Worm (Caenorhabditis elegans) whole organism, young adult: Measurements from ENCODE around the gene fbxb-77.
A peak's percentile ranks its signal among the peaks of the same experiment; 100 is the strongest.

Source experiments
- F10E7.11 ChIP-seq: sonication (generic microtip); optimal IDR thresholded peaks from 2 replicates; lab custom pipeline; 2017; ENCODE audit warnings: mild to moderate bottlenecking, missing genetic modification characterization, moderate library complexity, missing compliant biosample characterization
- F23B12.7 ChIP-seq: sonication (generic microtip); optimal IDR thresholded peaks from 2 replicates; lab custom pipeline; 2017; ENCODE audit warnings: missing genetic modification characterization, mild to moderate bottlenecking, missing compliant biosample characterization, antibody characterized with exemption, moderate library complexity; ENCODE audit not compliant: insufficient read depth
- F55B11.4 ChIP-seq: sonication (generic microtip); optimal IDR thresholded peaks from 2 replicates; lab custom pipeline; 2016; ENCODE audit warnings: missing compliant biosample characterization, missing genetic modification characterization, borderline replicate concordance; ENCODE audit not compliant: insufficient read depth
- T26A5.8 ChIP-seq: sonication (generic microtip); optimal IDR thresholded peaks from 2 replicates; lab custom pipeline; 2016; ENCODE audit warnings: missing genetic modification characterization, missing compliant biosample characterization
- Y53F4B.3 ChIP-seq: fragments of 200-800 bp; sonication (Bioruptor generic); IDR thresholded peaks from 2 replicates; pipeline ENCODE4 v1.3.6; 2022; ENCODE audit warnings: missing genetic modification reagents, missing genetic modification characterization, missing compliant biosample characterization
- Y79H2A.3 ChIP-seq: fragments of 200-800 bp; sonication (Bioruptor generic); conservative IDR thresholded peaks from 2 replicates; pipeline ENCODE4 v1.3.6; 2022; ENCODE audit warnings: missing genetic modification reagents, missing genetic modification characterization, missing compliant biosample characterization
- akir-1 ChIP-seq: fragments of 200-800 bp; sonication (Bioruptor generic); optimal IDR thresholded peaks from 2 replicates; lab custom pipeline; 2018; ENCODE audit warnings: mild to moderate bottlenecking, missing genetic modification characterization, moderate library complexity, missing compliant biosample characterization
- ama-1 ChIP-seq, 3 experiments: fragments of 150-350 bp in 1 of 3; sonication (generic microtip) in 2 of 3; optimal IDR thresholded peaks; 2 replicates each; lab custom pipeline; 2014 to 2018; ENCODE audit warnings: missing biosample characterization in 2 of 3, missing genetic modification characterization in 2 of 3, missing genetic modification reagents in 2 of 3
- athp-1 ChIP-seq: sonication (generic microtip); optimal IDR thresholded peaks from 2 replicates; lab custom pipeline; 2017; ENCODE audit warnings: mild to moderate bottlenecking, missing genetic modification characterization, missing compliant biosample characterization
- attf-3 ChIP-seq: fragments of 200-800 bp; sonication (Bioruptor generic); conservative IDR thresholded peaks from 2 replicates; pipeline ENCODE4 v1.3.6; 2022; ENCODE audit warnings: missing genetic modification reagents, missing genetic modification characterization, missing compliant biosample characterization
- attf-6 ChIP-seq: fragments of 200-800 bp; sonication (Bioruptor generic); IDR thresholded peaks from 2 replicates; pipeline ENCODE4 v1.3.6; 2022; ENCODE audit warnings: missing genetic modification reagents, missing genetic modification characterization, missing compliant biosample characterization
- bed-2 ChIP-seq: fragments of 200-800 bp; sonication (Bioruptor generic); IDR thresholded peaks from 2 replicates; pipeline ENCODE4 v1.3.6; 2022; ENCODE audit warnings: missing genetic modification reagents, missing genetic modification characterization, missing compliant biosample characterization
- ccch-3 ChIP-seq: fragments of 200-800 bp; sonication (Bioruptor generic); optimal IDR thresholded peaks from 2 replicates; lab custom pipeline; 2018; ENCODE audit warnings: mild to moderate bottlenecking, missing genetic modification characterization, missing compliant biosample characterization
- cebp-2 ChIP-seq: fragments of 200-800 bp; sonication (Bioruptor generic); IDR thresholded peaks from 2 replicates; pipeline ENCODE4 v1.3.6; 2022; ENCODE audit warnings: missing genetic modification characterization, missing compliant biosample characterization
- ceh-100 ChIP-seq: fragments of 200-800 bp; sonication (Bioruptor generic); IDR thresholded peaks from 2 replicates; pipeline ENCODE4 v1.3.6; 2022; ENCODE audit warnings: missing genetic modification reagents, missing genetic modification characterization, missing compliant biosample characterization
- ceh-40 ChIP-seq: fragments of 200-800 bp; sonication (Bioruptor generic); IDR thresholded peaks from 2 replicates; pipeline ENCODE4 v1.3.6; 2022; ENCODE audit warnings: missing genetic modification characterization, missing compliant biosample characterization
- ceh-58 ChIP-seq: fragments of 200-800 bp; sonication (Bioruptor generic); IDR thresholded peaks from 2 replicates; pipeline ENCODE4 v1.3.6; 2022; ENCODE audit warnings: missing genetic modification characterization, missing compliant biosample characterization
- ceh-91 ChIP-seq: fragments of 200-800 bp; sonication (Bioruptor generic); IDR thresholded peaks from 2 replicates; pipeline ENCODE4 v1.3.6; 2022; ENCODE audit warnings: missing genetic modification reagents, missing genetic modification characterization, missing compliant biosample characterization
- chd-7 ChIP-seq: sonication (generic microtip); optimal IDR thresholded peaks from 2 replicates; lab custom pipeline; 2016; ENCODE audit warnings: mild to moderate bottlenecking, missing genetic modification characterization, moderate library complexity, missing compliant biosample characterization
- die-1 ChIP-seq: sonication (generic microtip); optimal IDR thresholded peaks from 2 replicates; lab custom pipeline; 2016; ENCODE audit warnings: missing genotype, mild to moderate bottlenecking, missing genetic modification characterization, missing compliant biosample characterization
- dox-1 ChIP-seq: fragments of 200-800 bp; sonication (Bioruptor generic); IDR thresholded peaks from 2 replicates; pipeline ENCODE4 v1.3.6; 2022; ENCODE audit warnings: missing genetic modification reagents, missing genetic modification characterization, missing compliant biosample characterization
- dpl-1 ChIP-seq: fragments of 150-350 bp; optimal IDR thresholded peaks from 2 replicates; lab custom pipeline; 2014; ENCODE audit warnings: missing biosample characterization, missing genetic modification reagents, missing genetic modification characterization
- egl-18 ChIP-seq: fragments of 200-800 bp; sonication (Bioruptor generic); IDR thresholded peaks from 2 replicates; pipeline ENCODE4 v1.3.6; 2022; ENCODE audit warnings: missing genetic modification reagents, missing genetic modification characterization, missing compliant biosample characterization
- ekl-4 ChIP-seq: fragments of 200-800 bp; sonication (Bioruptor generic); IDR thresholded peaks from 2 replicates; pipeline ENCODE4 v1.3.6; 2022; ENCODE audit warnings: missing genetic modification reagents, missing genetic modification characterization, missing compliant biosample characterization
- hlh-12 ChIP-seq: sonication (generic microtip); optimal IDR thresholded peaks from 2 replicates; lab custom pipeline; 2016; ENCODE audit warnings: missing genetic modification characterization, missing compliant biosample characterization
- hmg-1.2 ChIP-seq: fragments of 200-800 bp; sonication (Bioruptor generic); IDR thresholded peaks from 2 replicates; pipeline ENCODE4 v1.3.6; 2022; ENCODE audit warnings: missing genetic modification reagents, missing genetic modification characterization, missing compliant biosample characterization
- hsf-1 ChIP-seq: fragments of 200-800 bp; sonication (Bioruptor generic); IDR thresholded peaks from 2 replicates; pipeline ENCODE4 v1.3.6; 2022; ENCODE audit warnings: missing genetic modification reagents, missing genetic modification characterization, missing compliant biosample characterization
- lag-1 ChIP-seq: fragments of 200-800 bp; sonication (Bioruptor generic); IDR thresholded peaks from 2 replicates; pipeline ENCODE4 v1.3.6; 2022; ENCODE audit warnings: missing genetic modification reagents, missing genetic modification characterization, missing compliant biosample characterization
- let-607 ChIP-seq, 2 experiments: fragments of 200-800 bp in 1 of 2; sonication (Bioruptor generic) in 1 of 2; sonication (generic microtip) in 1 of 2; optimal IDR thresholded peaks; 2 replicates each; lab custom pipeline; 2016 to 2018; ENCODE audit warnings: mild to moderate bottlenecking in 2 of 2, missing compliant biosample characterization in 2 of 2, missing genetic modification characterization in 2 of 2, moderate library complexity in 2 of 2, missing genotype in 1 of 2
- lin-54 ChIP-seq: fragments of 200-800 bp; sonication (Bioruptor generic); optimal IDR thresholded peaks from 2 replicates; lab custom pipeline; 2018; ENCODE audit warnings: mild to moderate bottlenecking, missing genetic modification characterization, missing compliant biosample characterization
- lir-1 ChIP-seq: fragments of 200-800 bp; sonication (Bioruptor generic); conservative IDR thresholded peaks from 2 replicates; pipeline ENCODE4 v1.3.6; 2022; ENCODE audit warnings: missing genetic modification reagents, missing genetic modification characterization, missing compliant biosample characterization
- madf-6 ChIP-seq: fragments of 200-800 bp; sonication (Bioruptor generic); IDR thresholded peaks from 2 replicates; pipeline ENCODE4 v1.3.6; 2022; ENCODE audit warnings: missing genetic modification reagents, missing genetic modification characterization, missing compliant biosample characterization
- mcd-1 ChIP-seq: fragments of 200-800 bp; sonication (Bioruptor generic); IDR thresholded peaks from 2 replicates; pipeline ENCODE4 v1.3.6; 2022; ENCODE audit warnings: missing genetic modification reagents, missing genetic modification characterization, missing compliant biosample characterization
- nhr-179 ChIP-seq: sonication (generic microtip); optimal IDR thresholded peaks from 2 replicates; lab custom pipeline; 2016; ENCODE audit warnings: mild to moderate bottlenecking, missing genetic modification characterization, missing compliant biosample characterization
- nhr-27 ChIP-seq: fragments of 200-800 bp; sonication (Bioruptor generic); optimal IDR thresholded peaks from 2 replicates; lab custom pipeline; 2018; ENCODE audit warnings: mild to moderate bottlenecking, missing genetic modification characterization, moderate library complexity, missing compliant biosample characterization
- nhr-90 ChIP-seq: sonication (generic microtip); optimal IDR thresholded peaks from 2 replicates; lab custom pipeline; 2016; ENCODE audit warnings: missing genotype, mild to moderate bottlenecking, missing genetic modification characterization, missing compliant biosample characterization
- rcor-1 ChIP-seq: fragments of 200-800 bp; sonication (Bioruptor generic); IDR thresholded peaks from 2 replicates; pipeline ENCODE4 v1.3.6; 2022; ENCODE audit warnings: missing genetic modification reagents, missing genetic modification characterization, missing compliant biosample characterization
- rec-8 ChIP-seq, 2 experiments: sonication (generic microtip); optimal IDR thresholded peaks; 2 replicates each; lab custom pipeline; 2016; ENCODE audit warnings: mild to moderate bottlenecking in 2 of 2, missing genetic modification characterization in 2 of 2, missing genetic modification reagents in 2 of 2, missing genotype in 2 of 2, missing biosample characterization in 1 of 2, missing compliant biosample characterization in 1 of 2, moderate library complexity in 1 of 2
- rpc-1 ChIP-seq, 2 experiments: fragments of 150-350 bp in 1 of 2; sonication (generic microtip) in 1 of 2; optimal IDR thresholded peaks; 2 replicates each; lab custom pipeline; 2014 to 2018; ENCODE audit warnings: missing biosample characterization in 1 of 2, missing genetic modification characterization in 1 of 2, missing genetic modification reagents in 1 of 2, missing genotype in 1 of 2
- sdz-38 ChIP-seq: sonication (generic microtip); optimal IDR thresholded peaks from 2 replicates; lab custom pipeline; 2016; ENCODE audit warnings: missing genotype, missing genetic modification characterization, missing compliant biosample characterization
- snpc-1.1 ChIP-seq: sonication (generic microtip); optimal IDR thresholded peaks from 2 replicates; lab custom pipeline; 2017; ENCODE audit warnings: missing genetic modification characterization, mild to moderate bottlenecking, missing compliant biosample characterization, antibody characterized with exemption, moderate library complexity, missing genotype, missing genetic modification reagents; ENCODE audit not compliant: insufficient read depth
- snpc-4 ChIP-seq, 5 experiments: fragments of 150-350 bp in 1 of 5; sonication (generic microtip) in 4 of 5; optimal IDR thresholded peaks; 2 replicates each; lab custom pipeline; 2014 to 2018; ENCODE audit warnings: missing genetic modification characterization in 5 of 5, missing biosample characterization in 3 of 5, antibody characterized with exemption in 2 of 5, mild to moderate bottlenecking in 2 of 5, missing compliant biosample characterization in 2 of 5, missing genotype in 2 of 5, moderate library complexity in 2 of 5, missing genetic modification reagents in 1 of 5
- tbx-9 ChIP-seq: sonication (generic microtip); optimal IDR thresholded peaks from 2 replicates; lab custom pipeline; 2016; ENCODE audit warnings: borderline replicate concordance, missing genetic modification characterization, inconsistent platforms, missing compliant biosample characterization
- unc-130 ChIP-seq: sonication (generic microtip); optimal IDR thresholded peaks from 2 replicates; lab custom pipeline; 2016; ENCODE audit warnings: missing genetic modification reagents, missing genetic modification characterization, missing compliant biosample characterization
- unc-62 ChIP-seq: fragments of 150-350 bp; optimal IDR thresholded peaks from 2 replicates; lab custom pipeline; 2014; ENCODE audit warnings: missing biosample characterization, missing genetic modification reagents, missing genetic modification characterization
- zim-3 ChIP-seq: sonication (generic microtip); optimal IDR thresholded peaks from 2 replicates; lab custom pipeline; 2017; ENCODE audit warnings: mild to moderate bottlenecking, missing genetic modification characterization, moderate library complexity, missing compliant biosample characterization
- ztf-18 ChIP-seq: sonication (generic microtip); optimal IDR thresholded peaks from 2 replicates; lab custom pipeline; 2016; ENCODE audit warnings: missing genotype, mild to moderate bottlenecking, missing genetic modification characterization, missing compliant biosample characterization

The fbxb-77 gene

ce11 chrIV:4758659-4759058, 2.7 kb upstream of the fbxb-77 start, which contains the start of gene Y17G9B.8 (continued):
- TF ChIP-seq snpc-4 (GFP tag; optimal IDR thresholded peaks at IDR 0.05; lab: Kevin White, UChicago) (no peak), snpc-4 (tag; optimal IDR thresholded peaks at IDR 0.05; lab: Kevin White, UChicago) (peak in 1 of 4 experiments; percentile 66), hsf-1 (peak; percentile 83), ama-1 (optimal IDR thresholded peaks at IDR 0.05; lab: Kevin White, UChicago) (no peak), ama-1 (GFP tag; optimal IDR thresholded peaks at IDR 0.05; lab: Kevin White, UChicago) (no peak), egl-18 (GFP tag; lab: Robert Waterston, UW) (no peak), die-1 (tag; lab: Kevin White, UChicago) (peak; percentile 25), dpl-1 (no peak), mcd-1 (GFP tag; lab: Robert Waterston, UW) (0 out of 2 replicates have a peak, but pooled peaks have one; percentile 5), ceh-91 (no peak), dox-1 (GFP tag; lab: Robert Waterston, UW) (no peak), athp-1 (peak; percentile 10), rcor-1 (peak; percentile 40; the same call in 1 of the 2 replicates), F23B12.7 (tag; lab: Kevin White, UChicago) (no peak), attf-6 (no peak), F55B11.4 (tag; lab: Kevin White, UChicago) (no peak), ceh-100 (GFP tag; lab: Robert Waterston, UW) (no peak), let-607 (tag; optimal IDR thresholded peaks at IDR 0.05; lab: Kevin White, UChicago) (no peak), attf-3 (GFP tag; lab: Robert Waterston, UW) (no peak), ceh-40 (no peak), T26A5.8 (tag; lab: Kevin White, UChicago) (no peak), cebp-2 (no peak), lir-1 (GFP tag; lab: Robert Waterston, UW) (no peak), hlh-12 (tag; lab: Kevin White, UChicago) (no peak), ztf-18 (tag; lab: Kevin White, UChicago) (peak; percentile 9), lag-1 (no peak), nhr-90 (tag; lab: Kevin White, UChicago) (no peak), F10E7.11 (tag; lab: Kevin White, UChicago) (no peak), nhr-27 (tag; lab: Kevin White, UChicago) (no peak), rpc-1 (optimal IDR thresholded peaks at IDR 0.05; lab: Kevin White, UChicago) (no peak), rpc-1 (tag; optimal IDR thresholded peaks at IDR 0.05; lab: Kevin White, UChicago) (no peak), chd-7 (tag; lab: Kevin White, UChicago) (no peak), akir-1 (GFP tag; lab: Kevin White, UChicago) (no peak), sdz-38 (tag; lab: Kevin White, UChicago) (no peak), hmg-1.2 (GFP tag; lab: Robert Waterston, UW) (peak; percentile 44; the same call in 1 of the 2 replicates), tbx-9 (no peak), ceh-58 (no peak), zim-3 (tag; lab: Kevin White, UChicago) (no peak), Y53F4B.3 (GFP tag; lab: Robert Waterston, UW) (no peak), nhr-179 (tag; lab: Kevin White, UChicago) (no peak), ccch-3 (no peak), unc-130 (GFP tag; lab: Kevin White, UChicago) (no peak), madf-6 (GFP tag; lab: Robert Waterston, UW) (peak; percentile 55; the same call in 1 of the 2 replicates), rec-8 (tag; optimal IDR thresholded peaks at IDR 0.05; lab: Kevin White, UChicago) (no peak), snpc-1.1 (no peak), ekl-4 (GFP tag; lab: Robert Waterston, UW) (no peak), Y79H2A.3 (GFP tag; lab: Robert Waterston, UW) (no peak), bed-2 (no peak), unc-62 (GFP tag; lab: Kevin White, UChicago) (no peak), lin-54 (GFP tag; lab: Kevin White, UChicago) (peak; percentile 45)
